Worm (Caenorhabditis elegans) whole organism, mixed stage, embryonic: ENCODE measurements around the gene Y57G11C.1130.

Source experiments
- blmp-1 ChIP-seq: fragments of 150-350 bp; optimal IDR thresholded peaks from 2 replicates; lab custom pipeline; 2014; ENCODE audit warnings: missing biosample characterization, missing genetic modification characterization
- lin-13 ChIP-seq: fragments of 150-350 bp; optimal IDR thresholded peaks from 2 replicates; lab custom pipeline; 2014; ENCODE audit warnings: missing biosample characterization, missing genetic modification characterization
- mls-2 ChIP-seq: sonication (generic microtip); optimal IDR thresholded peaks from 2 replicates; lab custom pipeline; 2016; ENCODE audit warnings: mild to moderate bottlenecking, missing genetic modification characterization, moderate library complexity, missing compliant biosample characterization
- nhr-12 ChIP-seq: fragments of 150-350 bp; optimal IDR thresholded peaks from 2 replicates; lab custom pipeline; 2014; ENCODE audit warnings: missing biosample characterization, missing genetic modification characterization
- nhr-2 ChIP-seq: fragments of 150-350 bp; optimal IDR thresholded peaks from 2 replicates; lab custom pipeline; 2014; ENCODE audit warnings: missing biosample characterization, missing genetic modification characterization

ce11 chrIV:14771325-14771724 lies 11.0 kb upstream of the Y57G11C.1130 start, which contains the start of gene degl-1:
- TF ChIP-seq mls-2 (no peak), lin-13 (no peak), nhr-2 (tag; lab: Kevin White, UChicago) (no peak), nhr-12 (tag; lab: Kevin White, UChicago) (no peak), blmp-1 (tag; lab: Kevin White, UChicago) (no peak)
